Worm (Caenorhabditis elegans) whole organism, late embryonic: Measurements from ENCODE around the gene srh-15.

Experiments used
- ceh-19 ChIP-seq: fragments of 200-800 bp; sonication (Bioruptor generic); optimal IDR thresholded peaks from 2 replicates; lab custom pipeline; 2018; ENCODE audit warnings: mild to moderate bottlenecking, missing genetic modification characterization, missing compliant biosample characterization
- ceh-9 ChIP-seq: sonication (generic microtip); optimal IDR thresholded peaks from 2 replicates; lab custom pipeline; 2016; ENCODE audit warnings: mild to moderate bottlenecking, missing genetic modification characterization, inconsistent platforms, missing compliant biosample characterization
- fkh-10 ChIP-seq: fragments of 150-350 bp; optimal IDR thresholded peaks from 2 replicates; lab custom pipeline; 2014; ENCODE audit warnings: missing biosample characterization, missing genetic modification reagents, missing genetic modification characterization
- fkh-6 ChIP-seq: sonication (generic microtip); optimal IDR thresholded peaks from 2 replicates; lab custom pipeline; 2016; ENCODE audit warnings: missing genetic modification characterization, missing compliant biosample characterization
- hlh-30 ChIP-seq: sonication (generic microtip); optimal IDR thresholded peaks from 2 replicates; lab custom pipeline; 2017; ENCODE audit warnings: antibody characterized with exemption, missing genetic modification characterization, missing compliant biosample characterization; ENCODE audit not compliant: insufficient read depth
- nfya-1 ChIP-seq: sonication (generic microtip); optimal IDR thresholded peaks from 2 replicates; lab custom pipeline; 2017; ENCODE audit warnings: missing genetic modification characterization, mild to moderate bottlenecking, missing compliant biosample characterization, antibody characterized with exemption, moderate library complexity
- pha-2 ChIP-seq: sonication (generic microtip); optimal IDR thresholded peaks from 2 replicates; lab custom pipeline; 2017; ENCODE audit warnings: mild to moderate bottlenecking, missing genetic modification characterization, missing compliant biosample characterization
- pha-4 ChIP-seq: fragments of 150-350 bp; optimal IDR thresholded peaks from 2 replicates; lab custom pipeline; 2018; ENCODE audit warnings: missing biosample characterization, missing genetic modification reagents, missing genetic modification characterization
- pqm-1 ChIP-seq: sonication (generic microtip); optimal IDR thresholded peaks from 2 replicates; lab custom pipeline; 2016; ENCODE audit warnings: missing genetic modification characterization, missing compliant biosample characterization

- TF ChIP-seq pqm-1 (tag; lab: Kevin White, UChicago) = no peak
- no peak for TF ChIP-seq ceh-9 (tag; lab: Kevin White, UChicago)
- TF ChIP-seq nfya-1 (tag; lab: Kevin White, UChicago) = no peak
- TF ChIP-seq fkh-6 = no peak
- TF ChIP-seq hlh-30 (tag; lab: Kevin White, UChicago) = no peak
- TF ChIP-seq fkh-10 = no peak
- TF ChIP-seq pha-4 (tag; lab: Kevin White, UChicago) = no peak
- TF ChIP-seq ceh-19 (GFP tag; lab: Kevin White, UChicago) = no peak
- TF ChIP-seq pha-2 = no peak
Observed at ce11 chrV:13285284-13285683, 35.5 kb upstream of the srh-15 start.
